Worm (Caenorhabditis elegans): ENCODE data around the gene arrd-22.

DNA sequence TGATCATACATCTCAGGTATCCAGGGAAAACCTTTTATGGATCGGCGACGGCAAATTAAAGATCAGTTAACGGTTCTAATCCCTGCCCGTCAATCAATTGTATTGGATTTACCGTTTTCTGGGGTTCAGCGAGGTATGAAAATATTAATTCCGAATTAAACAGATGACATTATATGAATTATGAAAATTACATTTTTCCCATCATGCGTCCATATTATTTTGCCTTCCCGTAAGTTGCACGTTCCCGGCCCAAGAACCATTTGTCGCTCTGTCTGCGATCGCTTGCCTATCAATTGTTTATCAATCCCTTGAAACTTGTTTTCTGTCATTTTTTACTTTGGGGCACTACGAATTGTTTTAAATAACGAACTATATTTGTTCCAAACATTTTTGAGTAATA, 48.7 kb upstream of the arrd-22 start:
- no peak for TF ChIP-seq ref-1 (GFP tag; conservative IDR thresholded peaks at IDR 0.05)
- TF ChIP-seq klf-2 (GFP tag; conservative IDR thresholded peaks at IDR 0.05) = no peak
- no peak for TF ChIP-seq tab-1 (GFP tag; IDR thresholded peaks at IDR 0.05)
- TF ChIP-seq cog-1 (tag; optimal IDR thresholded peaks at IDR 0.05) = no peak
- TF ChIP-seq ztf-23 (GFP tag; IDR thresholded peaks at IDR 0.05) = no peak
